Fruit fly (Drosophila melanogaster) whole organism, embryonic: ENCODE data around the gene Nepl9.

Source experiments
- CG10543 ChIP-seq: fragments of 200-800 bp; sonication (Bioruptor generic); optimal IDR thresholded peaks from 3 replicates; lab custom pipeline; 2017; ENCODE audit warnings: missing biosample characterization, mild to moderate bottlenecking, missing genetic modification characterization, moderate library complexity
- CG12071 ChIP-seq: fragments of 200-800 bp; sonication (Bioruptor generic); optimal IDR thresholded peaks from 3 replicates; lab custom pipeline; 2018; ENCODE audit warnings: missing biosample characterization, mild to moderate bottlenecking, missing genetic modification characterization
- CG12769 ChIP-seq: fragments of 200-800 bp; sonication (Bioruptor generic); optimal IDR thresholded peaks from 2 replicates; lab custom pipeline; 2019; ENCODE audit warnings: missing biosample characterization, mild to moderate bottlenecking, missing genetic modification characterization, moderate library complexity
- CG15601 ChIP-seq: fragments of 200-800 bp; sonication (Bioruptor generic); optimal IDR thresholded peaks from 3 replicates; lab custom pipeline; 2019; ENCODE audit warnings: missing biosample characterization, mild to moderate bottlenecking, missing genetic modification characterization, moderate library complexity
- CG18599 ChIP-seq: fragments of 200-800 bp; sonication (Bioruptor generic); optimal IDR thresholded peaks from 3 replicates; lab custom pipeline; 2017; ENCODE audit warnings: missing biosample characterization, missing genetic modification characterization, mild to moderate bottlenecking, moderate library complexity, missing genetic modification reagents
- CG2199 ChIP-seq: fragments of 200-800 bp; sonication (Bioruptor generic); IDR thresholded peaks from 3 replicates; pipeline ENCODE4 v1.3.6; 2022; ENCODE audit warnings: missing biosample characterization, missing genetic modification characterization
- CG3163 ChIP-seq: fragments of 200-800 bp; sonication (Bioruptor generic); optimal IDR thresholded peaks from 3 replicates; lab custom pipeline; 2016; ENCODE audit warnings: missing biosample characterization, missing genetic modification characterization
- CG3995 ChIP-seq: fragments of 200-800 bp; sonication (Bioruptor generic); optimal IDR thresholded peaks from 3 replicates; lab custom pipeline; 2016; ENCODE audit warnings: missing biosample characterization, missing genetic modification characterization
- CG7928 ChIP-seq: fragments of 200-800 bp; sonication (Bioruptor generic); optimal IDR thresholded peaks from 2 replicates; lab custom pipeline; 2017; ENCODE audit warnings: missing biosample characterization, mild to moderate bottlenecking, missing genetic modification characterization
- CG7987 ChIP-seq: fragments of 200-800 bp; sonication (Bioruptor generic); optimal IDR thresholded peaks from 2 replicates; lab custom pipeline; 2018; ENCODE audit warnings: missing biosample characterization, mild to moderate bottlenecking, missing genetic modification characterization, moderate library complexity
- CTCF ChIP-seq: fragments of 200-800 bp; sonication (Bioruptor generic); optimal IDR thresholded peaks from 2 replicates; lab custom pipeline; 2017; ENCODE audit warnings: missing biosample characterization, mild to moderate bottlenecking, missing genetic modification characterization, moderate library complexity
- D19A ChIP-seq: fragments of 200-800 bp; optimal IDR thresholded peaks from 3 replicates; lab custom pipeline; 2019; ENCODE audit warnings: missing biosample characterization, mild to moderate bottlenecking, missing genetic modification characterization, moderate library complexity
- Deaf1 ChIP-seq: fragments of 200-800 bp; optimal IDR thresholded peaks from 3 replicates; lab custom pipeline; 2019; ENCODE audit warnings: missing biosample characterization, mild to moderate bottlenecking, missing genetic modification characterization, moderate library complexity
- E2f2 ChIP-seq: fragments of 200-800 bp; sonication (Bioruptor generic); IDR thresholded peaks from 2 replicates; pipeline ENCODE4 v1.3.6; 2022; ENCODE audit warnings: missing biosample characterization, missing genetic modification characterization
- Ets65A ChIP-seq: fragments of 200-800 bp; sonication (Bioruptor generic); peaks from one replicate; lab custom pipeline; 2016; ENCODE audit warnings: missing biosample characterization, missing genetic modification characterization
- HLH3B ChIP-seq: fragments of 200-800 bp; sonication (Bioruptor generic); IDR thresholded peaks from 2 replicates; pipeline ENCODE4 v1.3.6; 2022; ENCODE audit warnings: missing biosample characterization, missing genetic modification characterization
- HLH4C ChIP-seq: fragments of 200-800 bp; sonication (Bioruptor generic); IDR thresholded peaks from 3 replicates; pipeline ENCODE4 v1.3.6; 2022; ENCODE audit warnings: missing biosample characterization, missing genetic modification characterization; ENCODE audit not compliant: partially characterized antibody
- Hr51 ChIP-seq, 2 experiments: fragments of 200-800 bp; sonication (Bioruptor generic); optimal IDR thresholded peaks; 2 replicates in 1 of 2; 3 replicates in 1 of 2; lab custom pipeline; 2016 to 2018; ENCODE audit warnings: missing biosample characterization in 2 of 2, missing genetic modification characterization in 2 of 2, mild to moderate bottlenecking in 1 of 2, moderate library complexity in 1 of 2
- Hr78 ChIP-seq, 2 experiments: fragments of 200-800 bp in 1 of 2; fragments of >200 bp in 1 of 2; sonication (Bioruptor generic) in 1 of 2; optimal IDR thresholded peaks; 2 replicates each; lab custom pipeline; 2017 to 2019; ENCODE audit warnings: missing biosample characterization in 2 of 2, missing genetic modification characterization in 2 of 2, mild to moderate bottlenecking in 1 of 2, moderate library complexity in 1 of 2
- Jarid2 ChIP-seq: fragments of 200-800 bp; sonication (Bioruptor generic); optimal IDR thresholded peaks from 3 replicates; lab custom pipeline; 2017; ENCODE audit warnings: mild to moderate bottlenecking, missing biosample characterization, missing genetic modification reagents, missing genetic modification characterization
- Myb ChIP-seq: fragments of 200-800 bp; sonication (Bioruptor generic); optimal IDR thresholded peaks from 2 replicates; lab custom pipeline; 2016; ENCODE audit warnings: missing biosample characterization, missing genetic modification characterization
- Sox100B ChIP-seq: fragments of 200-800 bp; sonication (Bioruptor generic); optimal IDR thresholded peaks from 3 replicates; lab custom pipeline; 2018; ENCODE audit warnings: missing biosample characterization, mild to moderate bottlenecking, missing genetic modification characterization
- Sry-β ChIP-seq: fragments of 200-800 bp; sonication (Bioruptor generic); optimal IDR thresholded peaks from 2 replicates; lab custom pipeline; 2018; ENCODE audit warnings: missing biosample characterization, mild to moderate bottlenecking, missing genetic modification characterization, moderate library complexity
- Trl ChIP-seq, 3 experiments: fragments of >200 bp in 2 of 3; fragments of 200-800 bp in 1 of 3; sonication (Bioruptor generic) in 1 of 3; optimal IDR thresholded peaks; 2 replicates in 1 of 3; 3 replicates in 2 of 3; lab custom pipeline; 2016 to 2017; ENCODE audit warnings: missing biosample characterization in 1 of 3, missing genetic modification characterization in 1 of 3
- Xrp1 ChIP-seq: fragments of 200-800 bp; sonication (Bioruptor generic); IDR thresholded peaks from 2 replicates; pipeline ENCODE4 v1.3.6; 2022; ENCODE audit warnings: missing biosample characterization, missing genetic modification characterization
- chinmo ChIP-seq: fragments of 200-800 bp; sonication (Bioruptor generic); IDR thresholded peaks from 4 replicates; pipeline ENCODE4 v1.3.6; 2022; ENCODE audit warnings: missing biosample characterization, missing genetic modification characterization; ENCODE audit not compliant: partially characterized antibody
- crc ChIP-seq: fragments of 200-800 bp; sonication (Bioruptor generic); optimal IDR thresholded peaks from 2 replicates; lab custom pipeline; 2016; ENCODE audit warnings: missing biosample characterization, missing genetic modification characterization
- cwo ChIP-seq: fragments of 200-800 bp; sonication (Bioruptor generic); optimal IDR thresholded peaks from 3 replicates; lab custom pipeline; 2017; ENCODE audit warnings: missing biosample characterization, missing genetic modification characterization, mild to moderate bottlenecking, moderate library complexity, missing genetic modification reagents
- dmrt11E ChIP-seq: fragments of 200-800 bp; sonication (Bioruptor generic); optimal IDR thresholded peaks from 3 replicates; lab custom pipeline; 2018; ENCODE audit warnings: missing biosample characterization, mild to moderate bottlenecking, missing genetic modification characterization, moderate library complexity
- emc ChIP-seq: fragments of 200-800 bp; sonication (Bioruptor generic); optimal IDR thresholded peaks from 2 replicates; lab custom pipeline; 2016; ENCODE audit warnings: missing biosample characterization, missing genetic modification characterization
- exex ChIP-seq: fragments of 200-800 bp; sonication (Bioruptor generic); optimal IDR thresholded peaks from 4 replicates; lab custom pipeline; 2018; ENCODE audit warnings: missing biosample characterization, mild to moderate bottlenecking, missing genetic modification characterization, moderate library complexity
- eyg ChIP-seq: fragments of 200-800 bp; sonication (Bioruptor generic); optimal IDR thresholded peaks from 3 replicates; lab custom pipeline; 2016; ENCODE audit warnings: missing biosample characterization, missing genetic modification characterization
- fd64A ChIP-seq: fragments of 200-800 bp; sonication (Bioruptor generic); optimal IDR thresholded peaks from 3 replicates; lab custom pipeline; 2018; ENCODE audit warnings: missing biosample characterization, mild to moderate bottlenecking, missing genetic modification characterization
- gem ChIP-seq: fragments of 200-800 bp; sonication (Bioruptor generic); optimal IDR thresholded peaks from 2 replicates; lab custom pipeline; 2019; ENCODE audit warnings: missing biosample characterization, mild to moderate bottlenecking, missing genetic modification characterization, moderate library complexity
- grn ChIP-seq: fragments of 200-800 bp; sonication (Bioruptor generic); optimal IDR thresholded peaks from 3 replicates; lab custom pipeline; 2017; ENCODE audit warnings: missing biosample characterization, missing genetic modification characterization
- hb ChIP-seq: fragments of 200-800 bp; sonication (Bioruptor generic); IDR thresholded peaks from 3 replicates; pipeline ENCODE4 v1.3.6; 2022; ENCODE audit warnings: missing biosample characterization, missing genetic modification characterization; ENCODE audit not compliant: partially characterized antibody
- her ChIP-seq: fragments of 200-800 bp; sonication (Bioruptor generic); optimal IDR thresholded peaks from 2 replicates; lab custom pipeline; 2016; ENCODE audit warnings: missing biosample characterization, missing genetic modification characterization
- lab ChIP-seq: fragments of 200-800 bp; sonication (Bioruptor generic); optimal IDR thresholded peaks from 3 replicates; lab custom pipeline; 2017; ENCODE audit warnings: missing biosample characterization, missing genetic modification characterization, mild to moderate bottlenecking, moderate library complexity, missing genetic modification reagents
- luna ChIP-seq: fragments of 200-800 bp; sonication (Bioruptor generic); optimal IDR thresholded peaks from 2 replicates; lab custom pipeline; 2016; ENCODE audit warnings: missing biosample characterization, missing genetic modification characterization
- onecut ChIP-seq: fragments of 200-800 bp; sonication (Bioruptor generic); IDR thresholded peaks from 2 replicates; pipeline ENCODE4 v1.3.6; 2022; ENCODE audit warnings: missing biosample characterization, missing genetic modification characterization
- p53 ChIP-seq: fragments of 200-800 bp; sonication (Bioruptor generic); optimal IDR thresholded peaks from 2 replicates; lab custom pipeline; 2016; ENCODE audit warnings: missing biosample characterization, missing genetic modification characterization
- pita ChIP-seq: fragments of 200-800 bp; sonication (Bioruptor generic); optimal IDR thresholded peaks from 2 replicates; lab custom pipeline; 2017; ENCODE audit warnings: missing biosample characterization, mild to moderate bottlenecking, missing genetic modification characterization
- row ChIP-seq: fragments of 200-800 bp; sonication (Bioruptor generic); IDR thresholded peaks from 3 replicates; pipeline ENCODE4 v1.3.6; 2022; ENCODE audit warnings: missing biosample characterization, missing genetic modification characterization
- sens ChIP-seq: fragments of 200-800 bp; sonication (Bioruptor generic); peaks from one replicate; lab custom pipeline; 2016; ENCODE audit warnings: missing biosample characterization, missing genetic modification characterization
- stwl ChIP-seq: fragments of 200-800 bp; sonication (Bioruptor generic); optimal IDR thresholded peaks from 3 replicates; lab custom pipeline; 2018; ENCODE audit warnings: missing biosample characterization, mild to moderate bottlenecking, missing genetic modification characterization, moderate library complexity

Nepl9 gene

DNA sequence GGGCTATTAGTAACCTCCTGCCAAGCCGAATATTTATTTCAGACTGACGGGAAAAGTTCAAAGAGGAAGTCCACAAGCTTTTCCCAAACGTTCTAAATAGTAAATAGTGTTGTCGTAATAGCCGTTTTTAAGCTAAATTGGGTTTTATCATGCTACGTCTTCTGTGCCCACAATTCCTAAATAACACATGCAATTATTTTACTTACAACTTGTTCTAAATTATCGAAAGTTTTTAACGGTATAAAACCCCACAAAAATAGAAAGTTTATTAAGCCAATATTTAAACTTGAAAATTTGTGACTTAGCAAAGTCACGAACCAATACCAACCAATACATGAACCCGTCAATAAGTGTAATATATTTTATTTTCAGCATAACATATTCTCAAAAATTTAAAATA is 11.6 kb upstream of the Nepl9 start, which contains the start of gene CG13284:
Gene CG13284 (minus strand): TSS at position 47 of the 400 bp plus-strand sequence.
- TF ChIP-seq onecut (GFP tag; lab: Robert Waterston, UW) = peak; percentile 87
- 0 out of 3 replicates have a peak, but pooled peaks have one; percentile 53 for TF ChIP-seq CG2199
- TF ChIP-seq CTCF (GFP tag; lab: Kevin White, UChicago) = peak; percentile 46
- TF ChIP-seq Sry-β (GFP tag; lab: Kevin White, UChicago) = peak; percentile 82
- TF ChIP-seq stwl (tag; lab: Kevin White, UChicago) = peak; percentile 22
- TF ChIP-seq exex (tag; lab: Kevin White, UChicago) = peak; percentile 1
- peak; percentile 15; the same call in 1 of the 2 replicates for TF ChIP-seq E2f2 (GFP tag; lab: Robert Waterston, UW)
- peak; percentile 28 for TF ChIP-seq pita (GFP tag; lab: Kevin White, UChicago)
- peak; percentile 13 for TF ChIP-seq Myb (GFP tag; lab: Kevin White, UChicago)
- TF ChIP-seq gem = peak; percentile 1
- TF ChIP-seq row = peak; percentile 57; the same call in 2 of the 3 replicates
- TF ChIP-seq HLH3B (GFP tag; lab: Robert Waterston, UW) = 0 out of 2 replicates have a peak, but pooled peaks have one; percentile 8
- TF ChIP-seq CG3995 (GFP tag; lab: Kevin White, UChicago) = no peak
- TF ChIP-seq luna (GFP tag; lab: Kevin White, UChicago) = no peak
- TF ChIP-seq emc (GFP tag; lab: Kevin White, UChicago) = no peak
- TF ChIP-seq, all 482 proteins: peak for 12

DNA sequence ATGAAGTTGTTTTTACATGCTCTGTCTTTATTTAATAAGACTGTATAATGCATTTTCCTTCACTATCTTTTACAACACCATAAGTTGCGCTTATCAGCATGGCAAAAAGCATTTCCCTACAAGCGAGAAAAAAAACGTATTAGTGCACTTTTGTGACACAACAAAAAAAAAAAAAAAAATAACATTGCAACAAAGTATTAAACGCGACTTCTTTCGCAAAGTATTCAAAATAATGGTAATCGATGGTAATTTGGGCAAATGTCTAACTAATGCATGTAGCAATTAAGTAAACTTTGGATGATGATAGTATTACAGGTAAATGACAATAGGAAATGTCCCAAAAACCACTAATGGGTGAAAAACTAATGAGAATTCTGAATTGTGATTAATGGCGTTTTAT is 10.9 kb upstream of the Nepl9 start:
- no peak for TF ChIP-seq lab
- TF ChIP-seq p53 (GFP tag; lab: Kevin White, UChicago) = no peak

dm6 chr2L:16846742-16847346 is 9.8 kb upstream of the Nepl9 start:
- TF ChIP-seq Jarid2 (GFP tag; lab: Kevin White, UChicago) (no peak), grn (peak; percentile 21), crc (GFP tag; lab: Kevin White, UChicago) (no peak), dmrt11E (tag; lab: Kevin White, UChicago) (no peak), exex (tag; lab: Kevin White, UChicago) (peak; percentile 71), D19A (tag; lab: Kevin White, UChicago) (no peak), gem (no peak), hb (no peak), E2f2 (GFP tag; lab: Robert Waterston, UW) (0 out of 2 replicates have a peak, but pooled peaks have one; percentile 14), fd64A (peak; percentile 3), Deaf1 (tag; lab: Kevin White, UChicago) (peak; percentile 88), her (GFP tag; lab: Kevin White, UChicago) (no peak), chinmo (GFP tag; lab: Robert Waterston, UW) (0 out of 4 replicates have a peak, but pooled peaks have one; percentile 40), CG15601 (tag; lab: Kevin White, UChicago) (peak; percentile 1), Hr51 (GFP tag; optimal IDR thresholded peaks at IDR 0.05; lab: Kevin White, UChicago) (peak in 1 of 2 experiments; percentile 1), Trl (optimal IDR thresholded peaks at IDR 0.05; lab: Kevin White, UChicago) (peak; percentile 6 to 14), Trl (GFP tag; optimal IDR thresholded peaks at IDR 0.05; lab: Kevin White, UChicago) (no peak), eyg (no peak), cwo (peak; percentile 15), CG10543 (GFP tag; lab: Kevin White, UChicago) (peak; percentile 55), CG18599 (no peak), CG3163 (GFP tag; lab: Kevin White, UChicago) (peak; percentile 64), Ets65A (GFP tag; lab: Kevin White, UChicago) (peak; percentile 17), Sox100B (no peak), CG12071 (GFP tag; lab: Kevin White, UChicago) (peak; percentile 11), sens (GFP tag; lab: Kevin White, UChicago) (peak; percentile 47), CG2199 (peak; percentile 93), HLH4C (no peak), Hr78 (GFP tag; optimal IDR thresholded peaks at IDR 0.05; lab: Kevin White, UChicago) (peak in 1 of 2 experiments; percentile 14), CG7928 (no peak), CG7987 (GFP tag; lab: Kevin White, UChicago) (peak; percentile 5), Xrp1 (no peak), CG12769 (peak; percentile 15)
